Worm (Caenorhabditis elegans): Measurements from ENCODE around the gene C05G5.2.

ce11 chrX:14786821-14787556 lies 39.9 kb downstream of the C05G5.2 start:
- TF ChIP-seq cog-1 (tag; optimal IDR thresholded peaks at IDR 0.05), result no peak
- TF ChIP-seq ref-1 (GFP tag; conservative IDR thresholded peaks at IDR 0.05), result no peak
- no peak for TF ChIP-seq tab-1 (GFP tag; IDR thresholded peaks at IDR 0.05)
- TF ChIP-seq T22C8.4 (GFP tag; IDR thresholded peaks at IDR 0.05), result no peak
- TF ChIP-seq flt-1 (GFP tag; IDR thresholded peaks at IDR 0.05), result no peak
- no peak for TF ChIP-seq ztf-23 (GFP tag; IDR thresholded peaks at IDR 0.05)
- TF ChIP-seq klf-2 (GFP tag; conservative IDR thresholded peaks at IDR 0.05), result no peak
